Worm (Caenorhabditis elegans) whole organism, L1 larva: ENCODE data around the gene F26F4.9.

ENCODE experiments used
- ama-1 ChIP-seq: fragments of 150-350 bp; optimal IDR thresholded peaks from 2 replicates; lab custom pipeline; 2014
- fos-1 ChIP-seq: fragments of 150-350 bp; optimal IDR thresholded peaks from 2 replicates; lab custom pipeline; 2014; ENCODE audit warnings: missing biosample characterization, missing genetic modification characterization
- ztf-4 ChIP-seq: fragments of 150-350 bp; optimal IDR thresholded peaks from 2 replicates; lab custom pipeline; 2014; ENCODE audit warnings: missing biosample characterization, missing genetic modification characterization

DNA sequence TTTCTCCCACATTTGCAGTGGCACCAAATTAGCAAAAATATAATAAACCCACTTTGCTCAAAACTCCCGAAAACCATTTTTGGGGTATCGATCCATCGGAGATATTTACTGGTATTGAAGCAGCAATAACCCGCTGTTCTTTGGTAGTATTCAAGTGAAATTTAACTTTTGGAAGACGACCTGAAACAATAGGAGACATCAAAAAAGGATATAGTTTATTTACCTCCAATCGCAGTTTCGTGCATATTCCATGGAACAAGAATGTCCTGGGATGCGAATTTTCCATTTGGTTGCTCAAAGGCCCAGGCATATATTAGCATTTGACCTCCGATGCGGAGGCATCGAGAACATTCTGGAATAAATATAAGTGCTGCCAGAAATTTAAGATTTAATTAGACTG, 38.9 kb downstream of the F26F4.9 start:
- TF ChIP-seq fos-1 (tag; lab: Kevin White, UChicago) (no peak), ztf-4 (tag; lab: Kevin White, UChicago) (no peak), ama-1 (lab: Kevin White, UChicago) (no peak)
